Worm (Caenorhabditis elegans) whole organism, L4 larva: ENCODE data around the gene srp-7.
A peak's percentile ranks its signal among the peaks of the same experiment; 100 is the strongest.

Source experiments
- D1046.2 ChIP-seq: fragments of 200-800 bp; sonication (Bioruptor generic); IDR thresholded peaks from 2 replicates; pipeline ENCODE4 v1.3.6; 2022; ENCODE audit warnings: missing genetic modification characterization, missing compliant biosample characterization
- F10B5.3 ChIP-seq: sonication (generic microtip); optimal IDR thresholded peaks from 2 replicates; lab custom pipeline; 2016; ENCODE audit warnings: mild to moderate bottlenecking, missing genetic modification characterization, missing compliant biosample characterization
- F44E2.7 ChIP-seq: fragments of 200-800 bp; sonication (Bioruptor generic); IDR thresholded peaks from 2 replicates; pipeline ENCODE4 v2.1.2; 2022; ENCODE audit warnings: missing genetic modification characterization, missing compliant biosample characterization
- F49E8.2 ChIP-seq: sonication (generic microtip); optimal IDR thresholded peaks from 2 replicates; lab custom pipeline; 2016; ENCODE audit warnings: missing compliant biosample characterization, mild to moderate bottlenecking, missing genetic modification characterization, borderline replicate concordance
- R02D3.7 ChIP-seq: fragments of 150-350 bp; sonication (generic microtip); optimal IDR thresholded peaks from 3 replicates; lab custom pipeline; 2014; ENCODE audit warnings: missing biosample characterization, missing genetic modification characterization
- T26A8.4 ChIP-seq: fragments of 200-800 bp; sonication (Bioruptor generic); IDR thresholded peaks from 2 replicates; pipeline ENCODE4 v1.3.6; 2022; ENCODE audit warnings: missing genetic modification characterization, missing compliant biosample characterization
- Y48G9A.11 ChIP-seq: fragments of 200-800 bp; sonication (Bioruptor generic); IDR thresholded peaks from 2 replicates; pipeline ENCODE4 v1.3.6; 2022; ENCODE audit warnings: missing genetic modification reagents, missing genetic modification characterization, missing compliant biosample characterization
- Y75B8A.6 ChIP-seq: fragments of 200-800 bp; sonication (Bioruptor generic); IDR thresholded peaks from 2 replicates; pipeline ENCODE4 v1.3.6; 2022; ENCODE audit warnings: missing genetic modification reagents, missing genetic modification characterization, missing compliant biosample characterization
- ZK337.2 ChIP-seq: fragments of 200-800 bp; sonication (Bioruptor generic); IDR thresholded peaks from 2 replicates; pipeline ENCODE4 v1.3.6; 2022; ENCODE audit warnings: missing genetic modification reagents, missing genetic modification characterization, missing compliant biosample characterization
- ZK546.5 ChIP-seq, 2 experiments: sonication (generic microtip); optimal IDR thresholded peaks; 2 replicates each; lab custom pipeline; 2017; ENCODE audit warnings: missing biosample characterization in 2 of 2, missing genetic modification characterization in 2 of 2
- ama-1 ChIP-seq: fragments of 150-350 bp; optimal IDR thresholded peaks from 2 replicates; lab custom pipeline; 2014; ENCODE audit warnings: inconsistent platforms, mixed read lengths
- ceh-62 ChIP-seq: sonication (generic microtip); optimal IDR thresholded peaks from 2 replicates; lab custom pipeline; 2017; ENCODE audit warnings: missing biosample characterization, missing genetic modification characterization
- cey-2 ChIP-seq: sonication (generic microtip); optimal IDR thresholded peaks from 3 replicates; lab custom pipeline; 2017; ENCODE audit warnings: missing genetic modification characterization, mild to moderate bottlenecking, missing compliant biosample characterization, antibody characterized with exemption, borderline replicate concordance; ENCODE audit not compliant: insufficient read depth
- daf-12 ChIP-seq: fragments of 150-350 bp; optimal IDR thresholded peaks from 2 replicates; lab custom pipeline; 2014; ENCODE audit warnings: missing biosample characterization, missing genetic modification reagents, missing genetic modification characterization
- daf-16 ChIP-seq, 3 experiments: sonication (generic microtip); optimal IDR thresholded peaks; 2 replicates each; lab custom pipeline; 2016 to 2017; ENCODE audit warnings: missing genetic modification characterization in 3 of 3, missing genetic modification reagents in 3 of 3, mild to moderate bottlenecking in 2 of 3, missing compliant biosample characterization in 2 of 3, missing biosample characterization in 1 of 3, moderate library complexity in 1 of 3
- dmd-9 ChIP-seq: fragments of 200-800 bp; sonication (Bioruptor generic); IDR thresholded peaks from 2 replicates; pipeline ENCODE4 v1.3.6; 2022; ENCODE audit warnings: missing genetic modification reagents, missing genetic modification characterization, missing compliant biosample characterization
- duxl-1 ChIP-seq: sonication (generic microtip); optimal IDR thresholded peaks from 2 replicates; lab custom pipeline; 2016; ENCODE audit warnings: mild to moderate bottlenecking, missing genetic modification characterization, moderate library complexity, missing compliant biosample characterization; ENCODE audit not compliant: poor library complexity
- dve-1 ChIP-seq: sonication (generic microtip); optimal IDR thresholded peaks from 2 replicates; lab custom pipeline; 2017; ENCODE audit warnings: antibody characterized with exemption, mild to moderate bottlenecking, missing genetic modification characterization, missing compliant biosample characterization; ENCODE audit not compliant: insufficient read depth
- egl-27 ChIP-seq: sonication (generic microtip); optimal IDR thresholded peaks from 3 replicates; lab custom pipeline; 2017; ENCODE audit warnings: missing biosample characterization, missing genetic modification reagents, missing genetic modification characterization
- fos-1 ChIP-seq: fragments of 150-350 bp; optimal IDR thresholded peaks from 2 replicates; lab custom pipeline; 2014; ENCODE audit warnings: missing biosample characterization, missing genetic modification characterization
- hlh-30 ChIP-seq: sonication (generic microtip); optimal IDR thresholded peaks from 2 replicates; lab custom pipeline; 2017; ENCODE audit warnings: antibody characterized with exemption, mild to moderate bottlenecking, missing genetic modification characterization, missing compliant biosample characterization; ENCODE audit not compliant: insufficient read depth
- lim-7 ChIP-seq: fragments of 200-800 bp; sonication (Bioruptor generic); IDR thresholded peaks from 2 replicates; pipeline ENCODE4 v1.3.6; 2022; ENCODE audit warnings: missing genetic modification characterization, missing compliant biosample characterization
- lin-1 ChIP-seq: fragments of 200-800 bp; sonication (Bioruptor generic); IDR thresholded peaks from 2 replicates; pipeline ENCODE4 v1.3.6; 2022; ENCODE audit warnings: missing genetic modification reagents, missing genetic modification characterization, missing compliant biosample characterization
- lin-13 ChIP-seq: fragments of 150-350 bp; optimal IDR thresholded peaks from 2 replicates; lab custom pipeline; 2014; ENCODE audit warnings: missing biosample characterization, missing genetic modification reagents, missing genetic modification characterization
- lin-15B ChIP-seq: fragments of 150-350 bp; sonication (generic microtip); optimal IDR thresholded peaks from 3 replicates; lab custom pipeline; 2014; ENCODE audit warnings: missing biosample characterization, missing genetic modification characterization
- lin-39 ChIP-seq: fragments of 150-350 bp; optimal IDR thresholded peaks from 2 replicates; lab custom pipeline; 2014; ENCODE audit warnings: missing biosample characterization, missing genetic modification reagents, missing genetic modification characterization
- lir-3 ChIP-seq: sonication (generic microtip); optimal IDR thresholded peaks from 2 replicates; lab custom pipeline; 2016; ENCODE audit warnings: mild to moderate bottlenecking, missing genetic modification characterization, missing compliant biosample characterization
- madf-9 ChIP-seq: fragments of 200-800 bp; sonication (Bioruptor generic); conservative IDR thresholded peaks from 2 replicates; pipeline ENCODE4 v1.3.6; 2022; ENCODE audit warnings: missing genetic modification reagents, missing genetic modification characterization, missing compliant biosample characterization
- mdt-29 ChIP-seq: fragments of 200-800 bp; sonication (Bioruptor generic); IDR thresholded peaks from 2 replicates; pipeline ENCODE4 v1.3.6; 2022; ENCODE audit warnings: missing genetic modification reagents, missing genetic modification characterization, missing compliant biosample characterization
- mep-1 ChIP-seq: fragments of 150-350 bp; sonication (generic microtip); optimal IDR thresholded peaks from 3 replicates; lab custom pipeline; 2014; ENCODE audit warnings: missing biosample characterization, missing genetic modification characterization
- mxl-3 ChIP-seq: fragments of 200-800 bp; sonication (Bioruptor generic); optimal IDR thresholded peaks from 2 replicates; lab custom pipeline; 2018; ENCODE audit warnings: mild to moderate bottlenecking, missing genetic modification characterization, missing compliant biosample characterization
- nhr-10 ChIP-seq: fragments of 150-350 bp; optimal IDR thresholded peaks from 2 replicates; lab custom pipeline; 2014; ENCODE audit warnings: missing biosample characterization, missing genetic modification characterization
- nhr-102 ChIP-seq: sonication (generic microtip); optimal IDR thresholded peaks from 2 replicates; lab custom pipeline; 2016; ENCODE audit warnings: mild to moderate bottlenecking, missing genetic modification characterization, moderate library complexity, missing compliant biosample characterization
- nhr-25 ChIP-seq: sonication (generic microtip); optimal IDR thresholded peaks from 2 replicates; lab custom pipeline; 2017; ENCODE audit warnings: missing genetic modification characterization, mild to moderate bottlenecking, missing compliant biosample characterization, antibody characterized with exemption, moderate library complexity, borderline replicate concordance; ENCODE audit not compliant: insufficient read depth
- nhr-28 ChIP-seq: fragments of 150-350 bp; optimal IDR thresholded peaks from 2 replicates; lab custom pipeline; 2014; ENCODE audit warnings: missing biosample characterization, missing genetic modification characterization
- nhr-41 ChIP-seq: fragments of 200-800 bp; sonication (Bioruptor generic); IDR thresholded peaks from 2 replicates; pipeline ENCODE4 v1.3.6; 2022; ENCODE audit warnings: missing genetic modification reagents, missing genetic modification characterization, missing compliant biosample characterization
- nhr-48 ChIP-seq: sonication (generic microtip); optimal IDR thresholded peaks from 2 replicates; lab custom pipeline; 2016; ENCODE audit warnings: mild to moderate bottlenecking, missing genetic modification characterization, missing compliant biosample characterization
- php-3 ChIP-seq: fragments of 200-800 bp; sonication (Bioruptor generic); IDR thresholded peaks from 2 replicates; pipeline ENCODE4 v1.3.6; 2022; ENCODE audit warnings: missing genetic modification reagents, missing genetic modification characterization, missing compliant biosample characterization
- pqm-1 ChIP-seq: sonication (generic microtip); optimal IDR thresholded peaks from 2 replicates; lab custom pipeline; 2017; ENCODE audit warnings: missing biosample characterization, missing genetic modification characterization
- rbr-2 ChIP-seq: sonication (generic microtip); optimal IDR thresholded peaks from 2 replicates; lab custom pipeline; 2016; ENCODE audit warnings: missing genotype, missing genetic modification characterization, missing compliant biosample characterization
- saeg-2 ChIP-seq: fragments of 200-800 bp; sonication (Bioruptor generic); IDR thresholded peaks from 2 replicates; pipeline ENCODE4 v1.3.6; 2022; ENCODE audit warnings: missing genetic modification reagents, missing genetic modification characterization, missing compliant biosample characterization
- set-16 ChIP-seq: fragments of 200-800 bp; sonication (Bioruptor generic); IDR thresholded peaks from 2 replicates; pipeline ENCODE4 v1.3.6; 2022; ENCODE audit warnings: missing genetic modification reagents, missing genetic modification characterization, missing compliant biosample characterization
- snpc-4 ChIP-seq: fragments of 150-350 bp; optimal IDR thresholded peaks from 2 replicates; lab custom pipeline; 2014; ENCODE audit warnings: missing biosample characterization, missing genetic modification characterization
- spr-1 ChIP-seq: sonication (generic microtip); optimal IDR thresholded peaks from 2 replicates; lab custom pipeline; 2016; ENCODE audit warnings: mild to moderate bottlenecking, missing genetic modification characterization, missing compliant biosample characterization
- unc-39 ChIP-seq: sonication (generic microtip); optimal IDR thresholded peaks from 2 replicates; lab custom pipeline; 2017; ENCODE audit warnings: missing biosample characterization, missing genetic modification characterization
- unc-62 ChIP-seq, 3 experiments: fragments of 150-350 bp in 1 of 3; sonication (generic microtip); optimal IDR thresholded peaks in 2 of 3; peaks in 1 of 3; 1 replicate in 1 of 3; 2 replicates in 2 of 3; lab custom pipeline; 2014 to 2017; ENCODE audit warnings: missing biosample characterization in 3 of 3, missing genetic modification characterization in 3 of 3, missing genetic modification reagents in 3 of 3, missing genotype in 1 of 3
- vab-7 ChIP-seq: fragments of 200-800 bp; sonication (Bioruptor generic); IDR thresholded peaks from 2 replicates; pipeline ENCODE4 v1.3.6; 2022; ENCODE audit warnings: missing genetic modification reagents, missing genetic modification characterization, missing compliant biosample characterization
- zag-1 ChIP-seq: fragments of 150-350 bp; optimal IDR thresholded peaks from 2 replicates; lab custom pipeline; 2014; ENCODE audit warnings: missing biosample characterization, missing genetic modification characterization
- zip-11 ChIP-seq: fragments of 200-800 bp; sonication (Bioruptor generic); IDR thresholded peaks from 2 replicates; pipeline ENCODE4 v1.3.6; 2022; ENCODE audit warnings: missing genetic modification characterization, missing compliant biosample characterization
- ztf-11 ChIP-seq: fragments of 150-350 bp; optimal IDR thresholded peaks from 2 replicates; lab custom pipeline; 2014; ENCODE audit warnings: missing biosample characterization, missing genetic modification characterization
- ztf-7 ChIP-seq: fragments of 150-350 bp; optimal IDR thresholded peaks from 2 replicates; lab custom pipeline; 2014; ENCODE audit warnings: missing biosample characterization, missing genetic modification characterization

srp-7 gene

DNA sequence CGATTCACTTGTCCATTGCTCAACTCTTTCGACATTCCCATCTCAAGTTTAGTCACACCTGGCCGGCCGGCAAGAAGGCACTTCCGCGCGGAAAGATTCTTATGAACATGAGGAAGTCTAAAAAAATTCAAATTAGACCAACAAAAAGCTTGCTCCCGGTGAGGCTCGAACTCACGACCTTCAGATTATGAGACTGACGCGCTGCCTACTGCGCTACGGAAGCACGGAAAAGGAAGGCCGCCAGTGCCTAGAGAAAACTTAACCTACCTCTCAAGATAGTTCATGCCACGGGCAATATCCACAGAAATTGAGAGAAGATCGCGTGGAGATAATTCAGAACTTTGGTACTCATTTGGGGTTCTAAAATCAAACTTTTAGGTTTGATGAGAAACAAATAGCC, 51.1 kb downstream of the srp-7 start (continued):
- no peak for TF ChIP-seq dmd-9 (GFP tag; lab: Robert Waterston, UW)
- TF ChIP-seq saeg-2 (GFP tag; lab: Robert Waterston, UW), result no peak
- no peak for TF ChIP-seq mdt-29 (GFP tag; lab: Robert Waterston, UW)
- peak; percentile 0 for TF ChIP-seq hlh-30 (tag; lab: Kevin White, UChicago)
- TF ChIP-seq Y48G9A.11 (GFP tag; lab: Robert Waterston, UW), result no peak
- TF ChIP-seq mep-1 (tag; lab: Kevin White, UChicago), result no peak
- no peak for TF ChIP-seq zag-1 (tag; lab: Kevin White, UChicago)
- TF ChIP-seq R02D3.7, result no peak
- no peak for TF ChIP-seq ZK546.5 (tag; optimal IDR thresholded peaks at IDR 0.05; lab: Kevin White, UChicago)
- TF ChIP-seq lin-13 (GFP tag; lab: Kevin White, UChicago), result no peak
- TF ChIP-seq pqm-1, result no peak
- no peak for TF ChIP-seq ama-1 (lab: Kevin White, UChicago)
- no peak for TF ChIP-seq Y75B8A.6
- TF ChIP-seq duxl-1 (tag; lab: Kevin White, UChicago), result peak; percentile 6
- peak; percentile 77 for TF ChIP-seq lim-7 (GFP tag; lab: Robert Waterston, UW)
- TF ChIP-seq ceh-62 (tag; lab: Kevin White, UChicago), result no peak
- no peak for TF ChIP-seq daf-12 (tag; lab: Kevin White, UChicago)
- no peak for TF ChIP-seq cey-2 (tag; lab: Kevin White, UChicago)
- no peak for TF ChIP-seq ztf-11
- no peak for TF ChIP-seq fos-1 (tag; lab: Kevin White, UChicago)
- no peak for TF ChIP-seq ztf-7 (tag; lab: Kevin White, UChicago)
- TF ChIP-seq nhr-28, result no peak
- peak; percentile 55 for TF ChIP-seq snpc-4 (tag; lab: Kevin White, UChicago)
- TF ChIP-seq nhr-102 (tag; lab: Kevin White, UChicago), result no peak
- TF ChIP-seq set-16, result no peak
- TF ChIP-seq vab-7 (GFP tag; lab: Robert Waterston, UW), result peak; percentile 60; the same call in 1 of the 2 replicates
- TF ChIP-seq nhr-41 (GFP tag; lab: Robert Waterston, UW), result no peak
- TF ChIP-seq rbr-2, result no peak
- TF ChIP-seq nhr-25 (tag; lab: Kevin White, UChicago), result no peak
- TF ChIP-seq unc-39 (tag; lab: Kevin White, UChicago), result no peak
- TF ChIP-seq lir-3, result no peak
- TF ChIP-seq php-3, result no peak
- TF ChIP-seq D1046.2 (GFP tag; lab: Robert Waterston, UW), result no peak
- TF ChIP-seq madf-9 (GFP tag; lab: Robert Waterston, UW), result 0 out of 2 replicates have a peak, but pooled peaks have one; percentile 35
- no peak for TF ChIP-seq spr-1 (tag; lab: Kevin White, UChicago)
- no peak for TF ChIP-seq daf-16 (GFP tag; optimal IDR thresholded peaks at IDR 0.05; lab: Kevin White, UChicago)
- TF ChIP-seq daf-16 (tag; optimal IDR thresholded peaks at IDR 0.05; lab: Kevin White, UChicago), result peak; percentile 33
- TF ChIP-seq lin-15B (tag; lab: Kevin White, UChicago), result no peak
- TF ChIP-seq ZK337.2 (GFP tag; lab: Robert Waterston, UW), result peak; percentile 26; the same call in 1 of the 2 replicates
- peak; percentile 47; the same call in 1 of the 2 replicates for TF ChIP-seq T26A8.4 (GFP tag; lab: Robert Waterston, UW)
- no peak for TF ChIP-seq egl-27 (tag; lab: Kevin White, UChicago)
- no peak for TF ChIP-seq nhr-48 (tag; lab: Kevin White, UChicago)
- TF ChIP-seq lin-1 (GFP tag; lab: Robert Waterston, UW), result no peak
- no peak for TF ChIP-seq lin-39 (tag; lab: Kevin White, UChicago)
- no peak for TF ChIP-seq nhr-10 (tag; lab: Kevin White, UChicago)
- TF ChIP-seq F10B5.3 (tag; lab: Kevin White, UChicago), result no peak
- no peak for TF ChIP-seq unc-62 (GFP tag; optimal IDR thresholded peaks at IDR 0.05 in 1 of 2; lab: Kevin White, UChicago)
- no peak for TF ChIP-seq unc-62 (tag; optimal IDR thresholded peaks at IDR 0.05; lab: Kevin White, UChicago)
- TF ChIP-seq F49E8.2 (tag; lab: Kevin White, UChicago), result no peak
- no peak for TF ChIP-seq zip-11 (GFP tag; lab: Robert Waterston, UW)
- TF ChIP-seq mxl-3 (GFP tag; lab: Kevin White, UChicago), result peak; percentile 18
- TF ChIP-seq F44E2.7, result no peak
- TF ChIP-seq dve-1 (tag; lab: Kevin White, UChicago), result no peak
